Fruit fly (Drosophila melanogaster) whole organism, embryonic: ENCODE results near the gene tyn.

ENCODE experiments used
- B-H1 ChIP-seq: fragments of 200-800 bp; sonication (Bioruptor generic); IDR thresholded peaks from 3 replicates; pipeline ENCODE4 v1.3.6; 2022; ENCODE audit warnings: missing biosample characterization, missing genetic modification characterization
- CG1024 ChIP-seq: fragments of 200-800 bp; sonication (Bioruptor generic); IDR thresholded peaks from 2 replicates; pipeline ENCODE4 v1.3.6; 2022; ENCODE audit warnings: missing biosample characterization, missing genetic modification characterization
- CG10274 ChIP-seq: fragments of 200-800 bp; sonication (Bioruptor generic); optimal IDR thresholded peaks from 3 replicates; lab custom pipeline; 2017; ENCODE audit warnings: missing biosample characterization, mild to moderate bottlenecking, missing genetic modification characterization
- CG10366 ChIP-seq: fragments of 200-800 bp; sonication (Bioruptor generic); IDR thresholded peaks from 2 replicates; pipeline ENCODE4 v1.3.6; 2022; ENCODE audit warnings: missing biosample characterization, missing genetic modification characterization
- CG10543 ChIP-seq: fragments of 200-800 bp; sonication (Bioruptor generic); optimal IDR thresholded peaks from 3 replicates; lab custom pipeline; 2017; ENCODE audit warnings: missing biosample characterization, mild to moderate bottlenecking, missing genetic modification characterization, moderate library complexity
- CG10979 ChIP-seq: fragments of 200-800 bp; sonication (Bioruptor generic); optimal IDR thresholded peaks from 2 replicates; lab custom pipeline; 2018; ENCODE audit warnings: missing biosample characterization, mild to moderate bottlenecking, missing genetic modification characterization, moderate library complexity
- CG11085 ChIP-seq: fragments of 200-800 bp; sonication (Bioruptor generic); IDR thresholded peaks from 2 replicates; pipeline ENCODE4 v1.3.6; 2022; ENCODE audit warnings: missing biosample characterization, missing genetic modification characterization
- CG11093 ChIP-seq: fragments of 200-800 bp; sonication (Bioruptor generic); IDR thresholded peaks from 3 replicates; pipeline ENCODE4 v1.3.6; 2022; ENCODE audit warnings: missing biosample characterization, missing genetic modification characterization
- CG11696 ChIP-seq: fragments of 200-800 bp; sonication (Bioruptor generic); IDR thresholded peaks from 2 replicates; pipeline ENCODE4 v1.3.6; 2022; ENCODE audit warnings: missing biosample characterization, missing genetic modification characterization
- CG12071 ChIP-seq: fragments of 200-800 bp; sonication (Bioruptor generic); optimal IDR thresholded peaks from 3 replicates; lab custom pipeline; 2018; ENCODE audit warnings: missing biosample characterization, mild to moderate bottlenecking, missing genetic modification characterization
- CG14014 ChIP-seq: fragments of 200-800 bp; sonication (Bioruptor generic); IDR thresholded peaks from 2 replicates; pipeline ENCODE4 v1.3.6; 2022; ENCODE audit warnings: missing biosample characterization, missing genetic modification characterization
- CG14860 ChIP-seq: fragments of 200-800 bp; sonication (Bioruptor generic); IDR thresholded peaks from 3 replicates; pipeline ENCODE4 v1.3.6; 2022; ENCODE audit warnings: missing biosample characterization, missing genetic modification characterization; ENCODE audit not compliant: partially characterized antibody
- CG15011 ChIP-seq: fragments of 200-800 bp; sonication (Bioruptor generic); optimal IDR thresholded peaks from 3 replicates; lab custom pipeline; 2018; ENCODE audit warnings: missing biosample characterization, mild to moderate bottlenecking, missing genetic modification characterization
- CG16779 ChIP-seq: fragments of 200-800 bp; sonication (Bioruptor generic); IDR thresholded peaks from 2 replicates; pipeline ENCODE4 v1.3.6; 2022; ENCODE audit warnings: missing biosample characterization, missing genetic modification characterization
- CG17186 ChIP-seq: fragments of 200-800 bp; sonication (Bioruptor generic); optimal IDR thresholded peaks from 3 replicates; lab custom pipeline; 2017; ENCODE audit warnings: missing biosample characterization, missing genetic modification reagents, missing genetic modification characterization
- CG17568 ChIP-seq: fragments of 200-800 bp; sonication (Bioruptor generic); optimal IDR thresholded peaks from 2 replicates; lab custom pipeline; 2018; ENCODE audit warnings: missing biosample characterization, mild to moderate bottlenecking, missing genetic modification characterization, moderate library complexity
- CG18599 ChIP-seq: fragments of 200-800 bp; sonication (Bioruptor generic); optimal IDR thresholded peaks from 3 replicates; lab custom pipeline; 2017; ENCODE audit warnings: missing biosample characterization, missing genetic modification characterization, mild to moderate bottlenecking, moderate library complexity, missing genetic modification reagents
- CG2678 ChIP-seq: fragments of 200-800 bp; sonication (Bioruptor generic); optimal IDR thresholded peaks from 3 replicates; lab custom pipeline; 2019; ENCODE audit warnings: missing biosample characterization, mild to moderate bottlenecking, missing genetic modification characterization, moderate library complexity
- CG4360 ChIP-seq: fragments of 200-800 bp; sonication (Bioruptor generic); IDR thresholded peaks from 2 replicates; pipeline ENCODE4 v1.3.6; 2022; ENCODE audit warnings: missing biosample characterization, missing genetic modification characterization
- CG6272 ChIP-seq: fragments of 200-800 bp; sonication (Bioruptor generic); IDR thresholded peaks from 2 replicates; pipeline ENCODE4 v1.3.6; 2022; ENCODE audit warnings: missing biosample characterization, missing genetic modification characterization
- CG7357 ChIP-seq: fragments of 200-800 bp; sonication (Bioruptor generic); IDR thresholded peaks from 3 replicates; pipeline ENCODE4 v1.3.6; 2022; ENCODE audit warnings: missing biosample characterization, missing genetic modification characterization
- CG8924 ChIP-seq: fragments of 200-800 bp; optimal IDR thresholded peaks from 3 replicates; lab custom pipeline; 2019; ENCODE audit warnings: missing biosample characterization, mild to moderate bottlenecking, missing genetic modification characterization, moderate library complexity
- CG9437 ChIP-seq: fragments of 200-800 bp; sonication (Bioruptor generic); optimal IDR thresholded peaks from 2 replicates; lab custom pipeline; 2018; ENCODE audit warnings: missing biosample characterization, mild to moderate bottlenecking, missing genetic modification characterization
- CG9817 ChIP-seq: fragments of 200-800 bp; sonication (Bioruptor generic); optimal IDR thresholded peaks from 2 replicates; lab custom pipeline; 2018; ENCODE audit warnings: missing biosample characterization, mild to moderate bottlenecking, missing genetic modification characterization, moderate library complexity
- CoRest ChIP-seq: fragments of 200-800 bp; sonication (Bioruptor generic); optimal IDR thresholded peaks from 3 replicates; lab custom pipeline; 2018; ENCODE audit warnings: missing biosample characterization, mild to moderate bottlenecking, missing genetic modification characterization, moderate library complexity
- Deaf1 ChIP-seq: fragments of 200-800 bp; optimal IDR thresholded peaks from 3 replicates; lab custom pipeline; 2019; ENCODE audit warnings: missing biosample characterization, mild to moderate bottlenecking, missing genetic modification characterization, moderate library complexity
- Elba2 ChIP-seq: fragments of 200-800 bp; sonication (Bioruptor generic); optimal IDR thresholded peaks from 3 replicates; lab custom pipeline; 2016; ENCODE audit warnings: missing biosample characterization, missing genetic modification characterization
- Hand ChIP-seq: fragments of 200-800 bp; sonication (Bioruptor generic); optimal IDR thresholded peaks from 2 replicates; lab custom pipeline; 2017; ENCODE audit warnings: mild to moderate bottlenecking, missing biosample characterization, missing genetic modification reagents, missing genetic modification characterization
- Hr51 ChIP-seq, 2 experiments: fragments of 200-800 bp; sonication (Bioruptor generic); optimal IDR thresholded peaks; 2 replicates in 1 of 2; 3 replicates in 1 of 2; lab custom pipeline; 2016 to 2018; ENCODE audit warnings: missing biosample characterization in 2 of 2, missing genetic modification characterization in 2 of 2, mild to moderate bottlenecking in 1 of 2, moderate library complexity in 1 of 2
- Ptx1 ChIP-seq: fragments of 200-800 bp; sonication (Bioruptor generic); IDR thresholded peaks from 2 replicates; pipeline ENCODE4 v1.3.6; 2022; ENCODE audit warnings: missing biosample characterization, missing genetic modification characterization
- Trl ChIP-seq, 3 experiments: fragments of >200 bp in 2 of 3; fragments of 200-800 bp in 1 of 3; sonication (Bioruptor generic) in 1 of 3; optimal IDR thresholded peaks; 2 replicates in 1 of 3; 3 replicates in 2 of 3; lab custom pipeline; 2016 to 2017; ENCODE audit warnings: missing biosample characterization in 1 of 3, missing genetic modification characterization in 1 of 3
- Usf ChIP-seq: fragments of 200-800 bp; sonication (Bioruptor generic); optimal IDR thresholded peaks from 2 replicates; lab custom pipeline; 2017; ENCODE audit warnings: missing genotype, missing biosample characterization, missing genetic modification characterization
- YL-1 ChIP-seq: fragments of 200-800 bp; sonication (Bioruptor generic); optimal IDR thresholded peaks from 3 replicates; lab custom pipeline; 2017; ENCODE audit warnings: missing biosample characterization, mild to moderate bottlenecking, missing genetic modification characterization
- bab2 ChIP-seq: fragments of 200-800 bp; sonication (Bioruptor generic); optimal IDR thresholded peaks from 2 replicates; lab custom pipeline; 2016; ENCODE audit warnings: missing biosample characterization, missing genetic modification characterization
- cas ChIP-seq: fragments of 200-800 bp; sonication (Bioruptor generic); IDR thresholded peaks from 2 replicates; pipeline ENCODE4 v1.3.6; 2022; ENCODE audit warnings: missing biosample characterization, missing genetic modification characterization
- disco-r ChIP-seq: fragments of 200-800 bp; sonication (Bioruptor generic); optimal IDR thresholded peaks from 2 replicates; lab custom pipeline; 2016; ENCODE audit warnings: missing biosample characterization, missing genetic modification characterization
- emc ChIP-seq: fragments of 200-800 bp; sonication (Bioruptor generic); optimal IDR thresholded peaks from 2 replicates; lab custom pipeline; 2016; ENCODE audit warnings: missing biosample characterization, missing genetic modification characterization
- en ChIP-seq: fragments of 200-800 bp; sonication (Bioruptor generic); optimal IDR thresholded peaks from 2 replicates; lab custom pipeline; 2016; ENCODE audit warnings: missing biosample characterization, missing genetic modification characterization
- eyg ChIP-seq: fragments of 200-800 bp; sonication (Bioruptor generic); optimal IDR thresholded peaks from 3 replicates; lab custom pipeline; 2016; ENCODE audit warnings: missing biosample characterization, missing genetic modification characterization
- hbn ChIP-seq: fragments of 200-800 bp; sonication (Bioruptor generic); IDR thresholded peaks from 2 replicates; pipeline ENCODE4 v1.3.6; 2022; ENCODE audit warnings: missing biosample characterization, missing genetic modification characterization; ENCODE audit not compliant: partially characterized antibody
- klu ChIP-seq: fragments of 200-800 bp; sonication (Bioruptor generic); IDR thresholded peaks from 2 replicates; pipeline ENCODE4 v1.3.6; 2022; ENCODE audit warnings: missing biosample characterization, missing genetic modification characterization
- luna ChIP-seq: fragments of 200-800 bp; sonication (Bioruptor generic); optimal IDR thresholded peaks from 2 replicates; lab custom pipeline; 2016; ENCODE audit warnings: missing biosample characterization, missing genetic modification characterization
- nerfin-2 ChIP-seq: fragments of 200-800 bp; sonication (Bioruptor generic); IDR thresholded peaks from 2 replicates; pipeline ENCODE4 v1.3.6; 2022; ENCODE audit warnings: missing biosample characterization, missing genetic modification characterization; ENCODE audit not compliant: partially characterized antibody
- peb ChIP-seq: fragments of 200-800 bp; sonication (Bioruptor generic); IDR thresholded peaks from 2 replicates; pipeline ENCODE4 v1.3.6; 2022; ENCODE audit warnings: missing biosample characterization, missing genetic modification characterization
- pnt ChIP-seq: fragments of 200-800 bp; sonication (Bioruptor generic); optimal IDR thresholded peaks from 3 replicates; lab custom pipeline; 2016; ENCODE audit warnings: missing biosample characterization, missing genetic modification characterization
- pum ChIP-seq: fragments of 200-800 bp; sonication (Bioruptor generic); optimal IDR thresholded peaks from 2 replicates; lab custom pipeline; 2016; ENCODE audit warnings: missing biosample characterization, missing genetic modification characterization
- ranshi ChIP-seq: fragments of 200-800 bp; sonication (Bioruptor generic); IDR thresholded peaks from 2 replicates; pipeline ENCODE4 v1.3.6; 2022; ENCODE audit warnings: missing biosample characterization, missing genetic modification characterization
- slp2 ChIP-seq: fragments of 200-800 bp; sonication (Bioruptor generic); optimal IDR thresholded peaks from 2 replicates; lab custom pipeline; 2016; ENCODE audit warnings: missing biosample characterization, missing genetic modification characterization
- sob ChIP-seq: fragments of 200-800 bp; sonication (Bioruptor generic); IDR thresholded peaks from 2 replicates; pipeline ENCODE4 v1.3.6; 2022; ENCODE audit warnings: missing biosample characterization, missing genetic modification characterization
- zen ChIP-seq: fragments of 200-800 bp; sonication (Bioruptor generic); optimal IDR thresholded peaks from 3 replicates; lab custom pipeline; 2018; ENCODE audit warnings: missing biosample characterization, mild to moderate bottlenecking, missing genetic modification characterization, moderate library complexity
- zfh1 ChIP-seq: fragments of 200-800 bp; sonication (Bioruptor generic); IDR thresholded peaks from 3 replicates; pipeline ENCODE4 v1.3.6; 2022; ENCODE audit warnings: missing biosample characterization, missing genetic modification characterization

The tyn gene

dm6 chrX:245802-246201, 105.7 kb downstream of the tyn start, which contains the start of the genes CG3038 and G9a (continued):
- TF ChIP-seq klu (no peak), Trl (optimal IDR thresholded peaks at IDR 0.05; lab: Kevin White, UChicago) (no peak), Trl (GFP tag; optimal IDR thresholded peaks at IDR 0.05; lab: Kevin White, UChicago) (peak; percentile 45), CG10274 (GFP tag; lab: Kevin White, UChicago) (no peak), CG17186 (GFP tag; lab: Kevin White, UChicago) (peak; percentile 73), CG7357 (GFP tag; lab: Robert Waterston, UW) (no peak), CG4360 (GFP tag; lab: Robert Waterston, UW) (no peak), Usf (no peak), Elba2 (GFP tag; lab: Kevin White, UChicago) (no peak), Ptx1 (GFP tag; lab: Robert Waterston, UW) (no peak), CG1024 (GFP tag; lab: Robert Waterston, UW) (no peak), en (no peak), slp2 (GFP tag; lab: Kevin White, UChicago) (no peak), CG17568 (peak; percentile 24), CG10366 (GFP tag; lab: Robert Waterston, UW) (no peak), CG11093 (GFP tag; lab: Robert Waterston, UW) (no peak), CG11085 (GFP tag; lab: Robert Waterston, UW) (no peak), CG6272 (GFP tag; lab: Robert Waterston, UW) (peak; percentile 59; the same call in 1 of the 2 replicates), disco-r (GFP tag; lab: Kevin White, UChicago) (no peak), hbn (GFP tag; lab: Robert Waterston, UW) (no peak), CG12071 (GFP tag; lab: Kevin White, UChicago) (no peak), CG9437 (GFP tag; lab: Kevin White, UChicago) (no peak), pnt (GFP tag; lab: Kevin White, UChicago) (no peak), zfh1 (GFP tag; lab: Robert Waterston, UW) (no peak), Hand (GFP tag; lab: Kevin White, UChicago) (peak; percentile 0), bab2 (GFP tag; lab: Kevin White, UChicago) (peak; percentile 9), CG10979 (tag; lab: Kevin White, UChicago) (peak; percentile 4), ranshi (GFP tag; lab: Robert Waterston, UW) (no peak), CG15011 (GFP tag; lab: Kevin White, UChicago) (no peak), pum (GFP tag; lab: Kevin White, UChicago) (no peak), CG18599 (GFP tag; lab: Kevin White, UChicago) (no peak), CG10543 (GFP tag; lab: Kevin White, UChicago) (peak; percentile 24), CG8924 (peak; percentile 73), CG14860 (GFP tag; lab: Robert Waterston, UW) (no peak), Deaf1 (tag; lab: Kevin White, UChicago) (peak; percentile 31), CG2678 (tag; lab: Kevin White, UChicago) (no peak), CG9817 (no peak), CoRest (tag; lab: Kevin White, UChicago) (peak; percentile 61), CG16779 (GFP tag; lab: Robert Waterston, UW) (no peak), luna (GFP tag; lab: Kevin White, UChicago) (no peak), cas (no peak), nerfin-2 (GFP tag; lab: Robert Waterston, UW) (no peak), CG14014 (no peak), sob (no peak), eyg (peak; percentile 1), peb (GFP tag; lab: Robert Waterston, UW) (no peak), CG11696 (GFP tag; lab: Robert Waterston, UW) (no peak), Hr51 (GFP tag; optimal IDR thresholded peaks at IDR 0.05; lab: Kevin White, UChicago) (peak in 1 of 2 experiments; percentile 19), zen (peak; percentile 56), emc (GFP tag; lab: Kevin White, UChicago) (peak; percentile 9), YL-1 (GFP tag; lab: Kevin White, UChicago) (peak; percentile 91), B-H1 (GFP tag; lab: Robert Waterston, UW) (no peak)
